Fruit fly (Drosophila melanogaster) S2 (cell line): ENCODE measurements around the gene glob1.
A peak's percentile ranks its signal among the peaks of the same experiment; 100 is the strongest.
"Not testable (repeated sequence)": the region's sequence is repeated elsewhere in the genome, so short reads cannot be mapped to it uniquely, and the experiment has no call there.

ENCODE experiments used
- CG8478 ChIP-seq: fragments of >200 bp; optimal IDR thresholded peaks from 2 replicates; lab custom pipeline; 2018
- CTCF ChIP-seq, 2 experiments: fragments of >200 bp; optimal IDR thresholded peaks; 2 replicates each; lab custom pipeline; 2018

glob1 gene

DNA sequence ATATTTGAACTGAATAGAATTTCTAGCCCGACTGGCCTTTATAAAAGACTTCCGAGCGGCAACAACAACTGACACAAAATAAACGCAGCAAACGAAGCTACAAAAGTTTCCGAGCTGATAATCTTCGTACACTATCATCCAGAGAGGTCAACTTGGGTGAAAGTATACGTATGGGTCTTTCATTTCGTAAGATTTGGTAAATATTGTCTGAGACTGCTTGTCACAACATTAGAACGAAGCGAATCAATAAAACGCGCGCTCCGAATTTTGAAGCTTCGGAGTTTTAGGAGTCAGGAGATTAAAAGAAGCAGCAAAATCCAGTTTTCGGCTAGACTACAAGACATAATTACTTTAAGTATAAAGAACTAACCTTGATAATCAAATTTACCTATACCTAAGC lies at the start of gene glob1:
glob1 (minus strand) TSS at position 101 of the 400 bp plus-strand sequence.
- TF ChIP-seq CG8478 (lab: Kevin White, UChicago); CTCF (optimal IDR thresholded peaks at IDR 0.05; lab: Kevin White, UChicago): not testable (repeated sequence)

DNA sequence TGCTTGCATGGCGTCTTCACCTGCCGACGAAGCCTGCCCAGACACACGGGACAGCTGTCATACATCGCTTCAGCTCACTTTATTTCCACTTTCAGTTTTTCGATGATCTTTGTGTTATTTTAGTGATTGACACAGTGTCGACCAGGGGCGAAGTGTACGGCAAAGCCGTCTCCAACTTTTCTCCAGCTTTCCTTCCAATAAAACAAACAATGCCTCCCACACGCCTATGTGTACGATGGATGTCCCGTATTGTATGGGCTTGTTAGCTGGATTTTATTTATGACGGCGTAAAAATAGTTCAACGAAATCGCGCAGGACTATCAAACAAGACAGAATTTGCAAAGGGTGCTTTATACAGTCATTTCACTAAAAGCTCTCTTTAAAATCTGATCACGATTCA lies 46.4 kb upstream of the glob1 start, which contains the start of the genes CG31088 and CG46383:
CG31088 (minus strand) TSS at position 101 of the 400 bp plus-strand sequence.
CG46383 (minus strand) TSS at position 101 of the 400 bp plus-strand sequence.
- no peak for TF ChIP-seq CTCF (optimal IDR thresholded peaks at IDR 0.05; lab: Kevin White, UChicago)
- TF ChIP-seq CG8478 (lab: Kevin White, UChicago): no peak

DNA sequence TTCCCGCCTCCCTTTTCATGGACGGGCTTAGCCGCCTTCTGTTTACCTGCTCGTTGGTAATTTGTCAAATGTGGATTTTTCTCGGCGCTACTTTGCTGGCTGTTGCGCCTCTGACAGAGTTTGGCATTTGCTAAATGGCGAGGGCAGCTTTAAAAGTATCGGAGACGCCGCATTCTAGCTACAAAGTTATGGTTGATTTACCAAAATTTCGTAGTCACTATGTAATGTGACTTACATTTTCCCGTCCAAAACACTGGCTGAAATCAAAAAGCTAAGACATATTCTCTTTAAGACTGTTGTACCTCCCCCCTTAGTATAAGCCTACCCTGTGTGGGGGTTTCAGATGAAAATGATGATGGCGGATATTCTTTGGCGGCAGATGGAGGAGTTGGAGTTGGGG lies 43.2 kb upstream of the glob1 start:
- no peak for TF ChIP-seq CG8478 (lab: Kevin White, UChicago)
- TF ChIP-seq CTCF (optimal IDR thresholded peaks at IDR 0.05; lab: Kevin White, UChicago): no peak

DNA sequence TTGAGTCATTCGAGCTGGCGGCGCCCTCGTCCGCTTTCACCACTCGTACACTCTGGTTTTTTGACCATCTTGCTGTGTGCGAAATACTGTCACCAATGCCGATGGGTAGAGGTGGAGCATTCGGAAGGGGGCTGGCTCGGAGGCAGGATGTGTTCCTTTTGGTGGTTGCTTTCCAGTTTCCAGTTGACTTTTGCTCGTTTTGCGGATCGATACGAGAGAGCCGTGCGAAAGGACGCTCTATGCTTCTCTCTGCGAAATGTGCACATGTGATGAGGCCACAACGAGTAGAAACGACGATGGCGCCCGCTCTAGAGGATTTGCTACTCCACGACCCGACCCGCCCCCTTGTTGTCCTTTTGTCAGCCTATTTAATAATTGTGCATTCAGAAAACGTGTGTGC lies 33.3 kb upstream of the glob1 start:
- TF ChIP-seq CTCF (optimal IDR thresholded peaks at IDR 0.05; lab: Kevin White, UChicago) (no peak), CG8478 (lab: Kevin White, UChicago) (no peak)

DNA sequence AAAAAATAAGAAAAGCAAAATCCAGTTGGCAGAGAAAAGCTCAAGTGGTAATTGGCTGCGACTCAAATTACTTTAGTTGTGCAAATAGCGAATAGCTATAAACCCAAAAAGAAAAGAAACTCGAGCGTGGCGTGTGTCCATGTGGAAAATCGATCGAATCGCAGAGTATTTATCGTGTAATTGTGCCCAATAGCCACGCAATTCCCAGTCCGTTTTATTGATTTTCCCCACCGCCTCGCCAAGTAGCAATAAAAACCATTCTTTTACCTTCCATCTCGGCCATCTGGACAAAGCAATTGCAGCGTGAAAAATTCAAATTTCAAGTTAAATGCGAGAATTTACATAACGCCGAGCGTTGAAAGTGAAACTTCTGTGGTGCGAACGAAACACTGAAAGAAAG lies 31.1 kb upstream of the glob1 start:
- TF ChIP-seq CG8478 (lab: Kevin White, UChicago) (no peak), CTCF (optimal IDR thresholded peaks at IDR 0.05; lab: Kevin White, UChicago) (no peak)

DNA sequence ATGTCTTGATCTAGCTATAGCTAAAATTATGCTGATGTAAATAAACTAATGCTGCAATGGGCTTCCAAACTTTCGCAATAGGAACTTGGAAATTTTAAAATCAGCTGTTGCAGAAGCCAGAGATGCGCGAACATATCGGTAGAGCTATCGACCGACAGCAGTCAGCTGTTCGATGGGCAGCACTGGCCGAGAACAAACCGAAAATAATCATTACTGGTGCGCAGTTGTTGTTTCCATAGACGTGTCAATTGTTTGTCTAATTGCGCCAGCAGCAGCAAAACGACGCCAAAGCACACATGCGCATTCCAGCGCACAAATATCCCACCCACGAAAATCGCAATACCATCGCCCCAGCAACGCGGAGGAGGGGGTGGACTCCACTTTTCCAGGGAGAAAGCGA lies 30.5 kb upstream of the glob1 start, which contains the start of gene Sap47:
Sap47 (plus strand) TSS at position 149 of the 400 bp plus-strand sequence.
- no peak for TF ChIP-seq CG8478 (lab: Kevin White, UChicago)
- peak in 1 of 2 experiments; percentile 38 for TF ChIP-seq CTCF (optimal IDR thresholded peaks at IDR 0.05; lab: Kevin White, UChicago)

DNA sequence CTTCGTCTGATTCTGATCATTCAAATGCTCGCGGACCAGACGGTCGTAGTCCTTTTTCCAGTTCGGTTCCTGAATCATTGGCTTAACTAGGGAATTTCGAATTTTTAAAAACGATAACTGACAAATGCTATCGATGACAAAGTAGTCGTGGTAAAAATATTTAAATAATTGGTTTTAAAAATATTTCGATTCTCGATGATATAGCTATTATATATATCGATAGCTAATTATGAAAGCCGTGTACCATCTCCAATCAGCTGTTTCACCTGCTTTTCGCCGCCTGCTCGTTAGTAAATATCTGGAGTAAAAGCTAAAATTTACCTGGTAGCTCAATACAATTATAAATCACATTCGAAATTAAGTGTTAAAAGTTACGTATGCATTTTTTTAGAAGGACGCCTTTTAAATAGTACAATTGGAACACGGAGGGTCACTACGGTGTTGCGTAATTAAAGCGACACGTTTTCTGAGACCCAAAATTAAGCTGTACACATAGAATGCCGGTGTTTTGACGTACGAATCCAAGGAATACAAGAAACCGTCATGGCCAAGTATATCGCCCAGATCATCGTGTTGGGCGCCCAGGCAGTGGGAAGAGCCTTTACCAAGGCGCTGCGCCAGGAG lies 29.3 kb upstream of the glob1 start, which contains the start of the genes CG5478 and blp:
CG5478 (minus strand) TSS at position 126 of the 624 bp plus-strand sequence.
blp (plus strand) TSS at position 239 of the 624 bp plus-strand sequence.
- TF ChIP-seq CTCF (optimal IDR thresholded peaks at IDR 0.05; lab: Kevin White, UChicago): no peak
- TF ChIP-seq CG8478 (lab: Kevin White, UChicago): no peak

DNA sequence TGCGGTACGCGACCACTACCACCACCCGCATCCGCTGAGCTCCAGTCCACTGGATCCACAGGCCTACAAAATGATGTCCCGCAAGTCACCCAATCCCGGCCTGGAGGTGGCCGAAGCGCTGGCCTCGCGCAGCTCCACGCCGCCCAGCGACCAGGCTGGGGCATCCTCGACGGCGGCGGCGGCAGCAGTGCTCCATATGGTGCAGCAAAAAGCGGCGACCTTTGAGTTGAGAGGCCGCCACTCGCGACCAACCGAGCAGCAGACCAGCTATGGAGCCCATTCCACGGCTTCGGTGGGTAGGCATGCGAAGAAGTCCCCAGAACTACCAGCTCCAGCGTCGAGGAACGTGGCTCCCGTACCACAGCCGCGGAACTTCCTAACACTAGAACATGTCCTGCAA lies 25.6 kb upstream of the glob1 start:
- TF ChIP-seq CG8478 (lab: Kevin White, UChicago): no peak
- TF ChIP-seq CTCF (optimal IDR thresholded peaks at IDR 0.05; lab: Kevin White, UChicago): no peak

DNA sequence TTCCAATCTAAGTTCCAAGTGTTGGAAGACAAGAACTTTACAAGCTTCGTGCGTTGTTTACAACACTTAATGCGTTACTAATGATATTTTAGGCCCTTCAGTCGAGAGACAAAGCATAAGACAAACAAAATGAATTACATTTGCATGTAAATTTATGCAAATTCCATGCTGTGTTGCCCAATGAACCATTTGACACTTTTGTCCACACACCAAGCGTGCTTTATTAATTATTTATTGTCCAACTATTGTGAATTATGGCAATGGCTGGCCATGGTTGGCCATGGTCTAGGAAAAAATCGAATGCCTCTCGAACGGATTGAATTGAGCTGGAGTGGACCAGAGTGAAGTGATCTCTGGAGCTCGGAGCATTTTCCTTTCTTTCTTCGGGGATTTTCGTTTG lies 23.7 kb upstream of the glob1 start:
- no peak for TF ChIP-seq CTCF (optimal IDR thresholded peaks at IDR 0.05; lab: Kevin White, UChicago)
- TF ChIP-seq CG8478 (lab: Kevin White, UChicago): no peak

DNA sequence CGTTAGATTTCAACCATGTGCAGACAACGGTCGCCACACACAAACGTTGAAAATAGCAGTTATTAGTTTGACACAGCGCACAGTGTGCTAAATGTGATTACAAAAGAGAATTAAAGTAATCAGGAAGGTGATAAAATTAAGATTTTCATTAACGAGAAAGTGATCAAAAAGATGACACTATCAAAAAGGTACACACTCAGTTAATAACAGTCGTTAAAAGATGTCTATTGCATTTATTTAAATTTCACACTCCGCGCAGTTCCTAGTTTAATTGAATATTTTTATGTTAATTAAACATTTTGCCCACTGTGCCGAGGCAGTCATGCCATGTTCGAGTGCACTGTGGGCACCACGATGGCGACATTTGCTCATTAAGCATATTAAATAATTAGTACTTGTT lies 22.7 kb upstream of the glob1 start:
- TF ChIP-seq CTCF (optimal IDR thresholded peaks at IDR 0.05; lab: Kevin White, UChicago): no peak

DNA sequence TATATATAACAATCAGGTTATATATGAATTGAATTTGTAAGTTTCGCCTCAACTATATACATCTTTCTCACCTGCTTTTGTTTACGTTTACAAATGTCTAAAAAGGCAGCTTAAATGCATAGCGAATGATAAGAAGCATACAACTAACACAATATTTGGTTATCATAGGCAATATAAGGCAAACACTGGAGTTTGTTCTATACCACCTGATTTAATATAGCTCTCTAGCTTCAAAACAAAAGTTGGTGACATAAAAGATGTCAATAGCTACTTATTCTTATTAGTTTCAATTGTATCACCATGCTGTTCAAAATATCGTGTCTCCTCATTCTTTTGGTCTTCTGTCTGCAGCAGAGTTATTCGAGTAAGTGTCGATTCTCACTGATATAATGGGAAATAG lies 21.5 kb upstream of the glob1 start:
- TF ChIP-seq CG8478 (lab: Kevin White, UChicago) (no peak), CTCF (optimal IDR thresholded peaks at IDR 0.05; lab: Kevin White, UChicago) (no peak)

DNA sequence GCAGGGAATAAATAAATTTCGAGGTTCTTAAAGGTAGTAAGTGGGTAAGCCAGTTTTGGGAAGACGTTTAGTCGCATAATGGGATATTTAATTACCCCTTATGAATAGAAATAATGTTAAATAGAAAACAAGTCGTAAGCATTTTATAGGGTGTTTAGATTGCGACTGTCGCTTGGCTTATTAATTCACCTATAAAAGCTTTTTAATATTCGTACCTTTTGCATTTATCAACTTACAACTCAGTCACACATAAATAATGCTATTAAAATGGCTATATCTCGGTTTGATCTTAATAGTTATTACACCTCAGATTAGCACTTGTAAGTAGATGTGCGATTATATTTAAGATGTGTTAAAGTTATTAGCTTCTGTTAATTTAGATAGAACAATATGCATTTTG lies 20.9 kb upstream of the glob1 start, which contains the start of gene CG34276:
CG34276 (plus strand) TSS at position 301 of the 400 bp plus-strand sequence.
- TF ChIP-seq CTCF (optimal IDR thresholded peaks at IDR 0.05; lab: Kevin White, UChicago) (no peak), CG8478 (lab: Kevin White, UChicago) (no peak)

DNA sequence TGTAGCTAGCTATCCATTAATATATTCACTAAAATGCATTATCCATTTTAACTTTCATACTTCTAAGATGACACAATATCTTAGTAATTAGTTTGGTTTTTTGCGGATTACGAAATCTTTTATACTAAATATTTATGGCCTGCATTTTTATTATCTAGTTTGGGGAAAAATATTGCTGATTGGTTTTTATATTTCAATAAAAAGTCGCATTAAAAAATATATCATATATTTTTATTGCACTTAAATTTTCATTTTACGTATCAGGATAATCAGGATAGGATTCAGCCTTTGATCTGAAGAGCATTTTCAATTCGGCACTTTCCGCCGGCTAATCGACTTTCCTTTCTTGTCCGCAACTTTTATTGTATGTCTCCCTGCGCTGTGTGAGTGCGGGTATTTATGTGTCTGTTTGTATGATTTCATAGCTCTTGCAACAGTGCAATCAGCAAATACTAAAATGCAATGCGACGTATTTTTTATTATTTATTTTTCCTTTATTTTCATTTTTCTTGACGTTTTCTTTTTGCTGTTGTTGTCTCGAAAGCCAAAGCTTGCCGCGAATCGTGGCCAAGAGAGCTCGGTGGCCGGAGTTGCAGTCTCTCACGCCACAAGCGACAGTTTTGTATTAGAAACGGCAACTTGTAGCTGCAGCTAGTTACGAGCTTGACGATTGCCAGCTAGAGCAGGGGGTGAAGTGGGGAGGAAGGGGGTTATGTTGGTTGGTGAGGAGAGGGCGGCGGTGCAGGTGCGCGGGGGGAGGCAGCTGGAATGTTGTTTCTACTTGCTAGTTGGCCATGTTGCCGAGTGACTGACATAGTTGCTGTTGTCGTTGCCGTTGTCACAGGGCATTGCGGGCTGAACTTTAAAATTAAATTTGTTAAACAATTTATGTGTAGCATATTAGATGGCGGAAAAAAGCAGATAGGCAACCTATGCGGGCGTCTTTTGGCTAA lies 18.5 kb upstream of the glob1 start:
- no peak for TF ChIP-seq CTCF (optimal IDR thresholded peaks at IDR 0.05; lab: Kevin White, UChicago)
- TF ChIP-seq CG8478 (lab: Kevin White, UChicago): no peak

DNA sequence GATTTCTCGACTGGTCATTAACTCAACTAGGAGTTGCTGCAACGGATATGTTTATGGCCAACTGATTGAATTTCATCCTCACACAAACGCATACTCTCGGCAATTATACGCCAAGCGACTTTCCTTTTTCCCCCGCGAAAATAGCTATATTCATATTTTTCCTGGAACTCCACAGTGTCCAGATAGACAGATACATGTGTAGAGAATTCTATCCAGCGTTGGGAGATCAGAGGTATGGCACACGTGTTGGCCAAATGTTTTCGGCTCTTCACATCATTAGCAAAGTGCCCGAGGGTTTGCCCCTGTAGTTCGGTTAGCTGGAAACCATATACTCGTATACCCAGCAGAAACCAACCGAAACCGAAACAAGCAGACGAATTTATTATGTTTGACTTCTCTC lies 17.3 kb upstream of the glob1 start:
- TF ChIP-seq CTCF (optimal IDR thresholded peaks at IDR 0.05; lab: Kevin White, UChicago) (no peak), CG8478 (lab: Kevin White, UChicago) (no peak)

DNA sequence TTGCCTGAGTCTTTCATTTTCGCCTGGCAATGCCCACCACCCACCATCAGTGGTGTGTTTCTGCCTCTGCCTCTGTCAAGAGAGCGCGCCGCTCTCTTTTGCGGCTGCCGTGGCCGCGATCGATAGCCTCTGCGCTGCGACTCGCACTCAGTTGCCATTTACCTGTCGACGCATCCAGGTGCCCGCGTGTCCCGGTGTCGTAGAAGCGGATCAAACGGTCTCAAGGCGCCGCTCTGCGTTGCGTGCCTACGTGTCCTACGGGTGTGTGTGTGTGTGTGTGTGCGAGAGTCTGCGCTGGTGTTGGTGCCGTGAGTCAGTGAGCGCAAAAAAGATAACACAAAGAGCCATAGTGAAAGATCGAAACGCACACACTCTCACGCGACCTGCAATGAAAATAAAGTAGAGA lies 16.3 kb upstream of the glob1 start, which contains the start of gene Fbxl7:
Fbxl7 (plus strand) TSS at position 148 of the 406 bp plus-strand sequence.
- TF ChIP-seq CG8478 (lab: Kevin White, UChicago) (no peak), CTCF (optimal IDR thresholded peaks at IDR 0.05; lab: Kevin White, UChicago) (no peak)
